Worm (Caenorhabditis elegans): ENCODE results near the gene F55G1.15.

- no peak for TF ChIP-seq ref-1 (GFP tag; conservative IDR thresholded peaks at IDR 0.05)
- TF ChIP-seq flt-1 (GFP tag; IDR thresholded peaks at IDR 0.05), result no peak
These were observed 4.0 kb downstream of the F55G1.15 start for ce11 chrIV:7497205-7497604.
